Fruit fly (Drosophila melanogaster): Measurements from ENCODE around the gene CG1677.

dm6 chrX:7451909-7452308 lies 46.3 kb upstream of the CG1677 start, which contains the start of gene CG11368:
- no peak for TF ChIP-seq CG8478 (optimal IDR thresholded peaks at IDR 0.05)
- TF ChIP-seq CTCF (optimal IDR thresholded peaks at IDR 0.05): no peak
